Worm (Caenorhabditis elegans): ENCODE results near the gene spds-1.

spds-1 gene

DNA sequence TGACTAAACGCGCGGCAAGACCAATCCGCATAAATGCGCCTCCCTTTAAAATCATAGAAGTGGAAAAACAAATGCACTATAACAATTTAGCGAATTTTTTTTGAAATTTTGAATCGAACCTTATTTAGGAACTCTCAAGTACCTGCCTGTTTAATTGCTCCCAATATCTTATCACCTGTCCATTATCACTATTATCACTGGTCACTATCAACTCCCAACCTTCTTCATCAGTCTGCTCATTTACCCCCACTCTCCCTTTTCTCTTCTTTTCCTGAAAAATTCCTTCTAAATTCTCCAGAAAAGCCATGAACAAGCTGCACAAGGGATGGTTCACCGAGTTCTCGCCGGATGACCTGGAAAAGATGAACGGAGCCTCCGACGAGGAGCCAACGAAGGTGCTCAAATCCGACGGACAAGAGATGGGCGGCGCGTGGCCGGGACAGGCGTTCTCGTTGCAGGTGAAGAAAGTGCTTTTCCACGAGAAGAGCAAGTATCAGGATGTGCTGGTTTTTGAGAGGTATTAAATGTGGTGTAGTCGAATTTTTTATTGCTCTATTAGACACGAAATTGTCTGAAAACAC, at the start of gene spds-1:
spds-1 (plus strand) TSS at position 298 of the 581 bp plus-strand sequence.
- TF ChIP-seq unc-62 (GFP tag; optimal IDR thresholded peaks at IDR 0.05): no peak

DNA sequence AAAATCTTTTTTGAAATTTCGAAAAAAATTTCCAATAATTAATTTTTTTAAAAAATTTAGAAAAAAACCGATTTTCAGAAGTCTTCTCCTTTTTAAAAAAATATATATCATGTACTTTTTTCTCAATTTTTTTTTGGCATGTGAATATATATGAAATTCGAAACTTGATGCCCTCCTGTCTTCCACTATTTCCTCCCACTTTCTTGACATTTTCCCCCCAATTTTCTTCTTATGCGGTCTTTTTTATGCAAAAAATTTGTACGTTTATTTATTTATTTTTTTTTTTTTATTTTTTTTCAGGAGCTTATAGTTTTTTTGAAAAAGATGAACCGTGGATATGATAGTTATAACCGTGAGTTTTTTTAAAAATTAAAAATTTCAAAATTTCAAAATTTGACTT, 46.2 kb upstream of the spds-1 start, which contains the start of gene cnp-2:
cnp-2 (plus strand) TSS at position 301 of the 400 bp plus-strand sequence.
- no peak for TF ChIP-seq unc-62 (GFP tag; optimal IDR thresholded peaks at IDR 0.05)

DNA sequence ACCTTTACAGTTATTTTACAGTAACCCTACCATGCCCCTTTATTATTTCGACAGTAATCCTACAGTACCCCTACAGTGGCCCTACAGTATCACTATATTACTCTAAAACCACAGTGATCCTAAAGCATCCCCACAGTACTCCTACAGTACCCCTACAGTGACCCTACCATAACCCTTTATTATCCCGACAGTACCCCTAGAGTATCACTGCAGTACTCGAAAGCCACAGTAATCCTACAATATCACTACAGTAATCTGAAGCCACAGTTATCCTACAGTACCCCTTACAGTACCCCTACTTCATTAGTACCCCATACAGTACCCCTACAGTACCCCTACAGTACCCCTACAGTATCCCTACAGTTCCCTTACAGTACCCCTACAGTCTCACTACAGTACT, 42.2 kb upstream of the spds-1 start:
- no peak for TF ChIP-seq unc-62 (GFP tag; optimal IDR thresholded peaks at IDR 0.05)

DNA sequence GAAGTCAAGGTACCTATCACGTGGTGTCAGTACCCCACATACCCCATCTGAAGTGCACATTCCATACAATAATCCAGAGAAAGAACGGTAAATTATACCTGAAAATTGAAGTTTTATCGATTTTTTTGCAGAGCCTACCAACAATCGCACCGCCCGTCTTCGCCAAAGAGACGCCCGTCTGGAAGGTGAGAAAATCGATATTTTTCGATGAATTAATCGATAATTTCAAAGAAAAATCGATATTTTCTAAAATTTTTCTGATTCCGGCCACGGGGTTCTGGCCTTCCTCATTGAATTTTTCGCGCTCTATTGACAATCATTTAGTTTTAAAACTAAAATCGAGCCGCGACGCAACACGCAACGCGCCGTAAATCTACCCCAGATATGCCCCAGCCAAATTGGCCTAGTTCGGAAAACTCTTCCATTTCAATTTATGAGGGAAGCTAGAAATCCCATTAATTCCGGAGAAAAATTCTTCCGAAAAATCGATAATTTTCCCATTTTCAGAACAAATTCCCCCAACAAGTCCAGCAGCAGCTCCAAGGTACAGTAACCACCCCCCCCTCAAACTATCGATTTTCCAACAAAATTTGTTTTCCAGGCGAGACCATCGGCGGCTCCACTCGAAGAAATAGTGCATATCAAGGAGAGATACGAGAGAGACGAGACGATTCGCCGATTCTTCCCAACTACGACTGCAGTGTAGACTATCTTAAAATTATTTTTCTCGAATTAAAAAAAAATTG, 40.1 kb upstream of the spds-1 start:
- TF ChIP-seq unc-62 (GFP tag; optimal IDR thresholded peaks at IDR 0.05): no peak

DNA sequence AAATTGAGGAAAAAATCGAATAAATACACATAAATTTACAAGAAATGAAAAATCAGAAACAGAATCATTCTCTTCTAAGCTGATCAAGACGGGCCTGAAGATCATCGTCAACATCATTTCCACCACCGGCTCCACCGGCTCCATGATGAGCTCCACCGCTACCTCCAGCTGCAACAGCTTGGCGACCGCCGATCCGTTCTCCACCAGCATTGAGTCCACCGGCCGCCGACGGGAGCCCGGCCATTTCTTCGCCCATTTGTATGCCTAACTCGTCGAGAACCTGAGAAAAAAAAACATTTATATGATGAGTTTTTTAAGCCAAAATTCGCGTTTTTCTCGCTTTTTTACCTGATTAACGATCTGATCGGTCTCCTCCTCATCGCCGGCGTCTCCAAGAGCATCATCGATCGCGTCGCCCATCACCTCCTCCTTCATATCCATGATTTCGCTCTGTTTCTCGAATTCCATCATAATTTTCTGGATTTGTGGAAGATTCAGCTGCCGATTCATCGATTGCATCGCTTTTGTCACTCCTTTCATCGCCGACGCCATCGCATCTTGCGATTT, 39.4 kb upstream of the spds-1 start:
- TF ChIP-seq unc-62 (GFP tag; optimal IDR thresholded peaks at IDR 0.05): no peak

DNA sequence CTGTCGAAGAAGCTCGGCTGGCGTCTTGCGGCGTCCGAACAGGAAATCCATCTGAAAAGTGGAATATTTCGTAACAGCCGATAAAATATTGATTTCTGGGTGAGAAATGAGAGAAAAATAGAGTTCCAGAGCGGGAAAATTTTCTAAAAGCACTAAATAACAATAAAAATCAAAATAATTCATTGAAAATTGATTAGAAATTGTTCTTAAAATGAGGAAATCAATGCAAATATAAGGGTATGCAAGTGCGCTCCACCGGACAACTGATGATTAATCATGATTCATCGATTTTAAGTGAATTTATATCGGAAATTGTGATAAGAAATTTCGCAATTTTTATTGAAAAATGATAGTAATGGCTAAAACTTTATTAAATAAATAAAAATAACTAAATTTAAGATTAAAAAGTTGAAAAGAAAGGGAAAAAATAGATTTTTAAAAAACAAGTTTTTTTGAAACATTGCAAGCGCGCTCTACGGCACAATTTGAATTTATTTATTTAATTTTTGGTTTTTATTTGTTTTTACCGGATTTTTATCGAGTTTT, 38.5 kb upstream of the spds-1 start, which contains the start of the genes vps-2 and tiar-2:
vps-2 (minus strand) TSS at position 51 of the 546 bp plus-strand sequence.
tiar-2 (plus strand) TSS at position 520 of the 546 bp plus-strand sequence.
- TF ChIP-seq unc-62 (GFP tag; optimal IDR thresholded peaks at IDR 0.05): no peak

DNA sequence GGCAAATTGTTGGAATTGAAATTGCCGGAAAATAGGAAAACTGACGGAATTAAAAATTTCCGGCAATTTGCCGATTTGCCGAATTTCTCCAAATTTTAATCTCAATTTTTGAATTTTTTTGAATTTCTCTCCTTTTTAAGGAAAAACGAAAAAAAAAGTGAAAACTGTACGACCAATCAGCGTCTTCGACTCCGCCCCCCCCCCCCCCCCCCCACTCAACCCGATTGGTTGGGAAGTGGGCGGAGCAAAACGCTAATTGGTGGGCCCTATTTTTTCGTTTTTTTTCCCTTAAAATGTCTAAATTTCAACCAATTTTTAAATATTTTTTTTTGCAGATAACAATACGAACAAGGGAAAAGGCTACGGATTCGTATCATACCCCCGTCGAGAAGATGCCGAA, 36.8 kb upstream of the spds-1 start:
- TF ChIP-seq unc-62 (GFP tag; optimal IDR thresholded peaks at IDR 0.05): no peak

DNA sequence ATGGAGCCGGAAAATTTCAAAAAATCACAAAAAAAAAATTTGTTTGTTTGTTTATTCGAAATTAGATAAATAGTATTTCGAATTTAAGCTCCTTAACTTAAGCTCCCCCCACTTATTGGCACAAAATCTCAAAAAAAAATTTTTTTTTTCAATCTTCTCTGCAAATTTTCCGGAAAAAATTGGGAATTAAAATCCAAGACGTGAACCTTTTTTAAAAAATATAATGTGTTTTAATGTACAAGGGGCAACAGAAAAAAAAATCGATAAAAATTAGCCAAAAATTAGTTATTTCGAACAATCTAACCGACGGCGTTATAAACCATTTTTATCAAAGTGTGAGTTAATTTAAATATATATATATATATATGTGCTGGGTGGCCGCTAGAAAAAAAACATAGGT, 32.3 kb upstream of the spds-1 start, which contains the start of gene Y46G5A.14:
Y46G5A.14 (plus strand) TSS at position 301 of the 400 bp plus-strand sequence.
- no peak for TF ChIP-seq unc-62 (GFP tag; optimal IDR thresholded peaks at IDR 0.05)

DNA sequence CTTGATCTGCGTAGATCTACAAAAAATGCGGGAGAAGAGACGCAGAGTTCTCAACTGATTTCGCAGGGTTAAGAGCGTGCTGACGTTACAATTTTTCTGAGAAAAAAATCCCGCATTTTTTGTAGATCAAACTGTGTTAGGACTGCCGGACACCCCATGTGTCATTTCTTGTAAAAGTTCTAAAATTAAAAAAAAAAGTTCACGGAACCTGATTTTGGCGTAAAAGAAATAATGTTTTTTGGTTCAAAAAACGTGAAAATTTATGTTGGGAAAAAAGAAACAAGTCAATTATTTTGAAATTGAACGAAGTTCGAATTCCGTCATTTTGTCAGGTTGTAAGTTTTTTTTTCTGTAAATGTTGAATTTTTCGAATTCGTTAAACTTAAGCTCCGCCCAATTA, 30.3 kb upstream of the spds-1 start, which contains the start of gene Y46G5A.34:
Y46G5A.34 (plus strand) TSS at position 301 of the 400 bp plus-strand sequence.
- no peak for TF ChIP-seq unc-62 (GFP tag; optimal IDR thresholded peaks at IDR 0.05)

DNA sequence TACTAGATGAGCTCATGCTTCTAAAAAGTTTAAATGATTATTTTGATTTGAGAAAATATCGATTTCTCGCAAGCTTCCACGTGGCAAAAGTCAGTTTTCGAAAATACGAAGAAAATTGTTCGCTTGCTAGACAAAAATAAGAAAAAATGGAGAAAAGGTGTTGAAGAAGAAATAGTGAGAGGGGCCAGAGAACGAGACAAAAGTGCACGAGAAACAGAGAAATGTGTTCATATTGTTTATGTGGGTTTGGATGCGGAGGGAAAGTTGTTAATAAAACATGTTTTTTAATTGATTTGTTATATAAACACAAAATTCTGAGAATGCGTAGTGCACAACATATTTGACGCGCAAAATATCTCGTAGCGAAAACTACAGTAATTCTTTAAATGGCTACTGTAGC, 21.3 kb upstream of the spds-1 start, which contains the start of gene Y46G5A.15:
Y46G5A.15 (minus strand) TSS at position 26 of the 400 bp plus-strand sequence.
- TF ChIP-seq unc-62 (GFP tag; optimal IDR thresholded peaks at IDR 0.05): no peak

DNA sequence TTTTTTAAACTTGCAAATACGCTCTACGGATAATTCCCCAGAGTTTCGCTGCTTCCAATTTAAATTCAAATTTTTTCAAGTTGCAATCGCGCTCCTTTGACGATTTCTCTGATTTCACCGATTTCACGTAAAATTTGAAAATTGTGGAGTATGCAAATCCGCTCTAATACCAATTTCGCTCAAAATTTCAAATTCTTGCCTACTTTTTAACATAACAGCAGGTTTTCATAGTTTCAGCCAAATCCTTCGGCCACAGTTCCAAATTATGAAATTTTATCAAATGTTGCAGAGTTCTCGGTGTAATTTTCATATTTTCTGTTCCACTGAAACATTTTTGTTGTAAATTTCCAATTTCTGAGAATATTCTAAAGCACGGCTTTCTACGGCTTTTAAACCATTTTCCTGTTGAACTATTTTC, 18.9 kb upstream of the spds-1 start, which contains the start of gene alkb-7:
alkb-7 (minus strand) TSS at position 323 of the 418 bp plus-strand sequence.
- TF ChIP-seq unc-62 (GFP tag; optimal IDR thresholded peaks at IDR 0.05): no peak

DNA sequence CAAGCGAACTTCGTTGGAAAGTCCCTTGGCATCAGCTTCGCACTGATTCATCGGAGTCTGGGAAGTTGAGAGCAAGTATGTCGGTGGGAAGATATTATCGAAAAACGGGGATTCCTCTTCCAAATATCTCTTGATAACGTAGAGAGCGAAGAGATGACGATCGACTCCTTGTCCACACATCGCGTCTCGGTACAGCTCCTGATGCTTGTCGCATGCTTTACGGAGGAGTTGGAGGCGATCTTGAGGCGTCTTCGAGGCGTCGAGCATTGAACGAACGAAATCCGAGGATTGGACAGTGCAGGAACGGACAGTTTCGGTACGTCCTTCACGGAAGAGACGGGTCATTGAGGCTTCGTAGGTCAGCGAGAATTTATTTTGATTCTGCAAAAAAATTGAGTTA, 17.2 kb upstream of the spds-1 start:
- TF ChIP-seq unc-62 (GFP tag; optimal IDR thresholded peaks at IDR 0.05): no peak

DNA sequence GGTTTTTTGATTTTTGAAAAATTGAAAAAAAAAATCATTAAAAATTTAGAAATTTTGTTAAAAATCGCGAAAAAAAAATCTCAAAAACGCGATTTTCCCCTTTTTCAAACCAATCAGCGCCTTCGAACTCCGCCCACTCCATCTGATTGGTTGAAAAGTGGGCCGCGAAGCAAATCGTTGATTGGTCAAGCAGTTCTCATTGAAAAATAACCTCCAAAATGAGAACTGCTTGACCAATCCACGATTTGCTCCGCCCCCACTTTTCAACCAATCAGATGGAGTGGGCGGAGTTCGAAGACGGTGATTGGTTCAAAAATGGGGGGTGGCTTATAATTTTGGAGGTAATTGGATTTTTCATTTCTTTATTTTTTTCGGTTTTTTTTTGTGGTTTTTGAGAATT, 16.3 kb upstream of the spds-1 start:
- no peak for TF ChIP-seq unc-62 (GFP tag; optimal IDR thresholded peaks at IDR 0.05)

DNA sequence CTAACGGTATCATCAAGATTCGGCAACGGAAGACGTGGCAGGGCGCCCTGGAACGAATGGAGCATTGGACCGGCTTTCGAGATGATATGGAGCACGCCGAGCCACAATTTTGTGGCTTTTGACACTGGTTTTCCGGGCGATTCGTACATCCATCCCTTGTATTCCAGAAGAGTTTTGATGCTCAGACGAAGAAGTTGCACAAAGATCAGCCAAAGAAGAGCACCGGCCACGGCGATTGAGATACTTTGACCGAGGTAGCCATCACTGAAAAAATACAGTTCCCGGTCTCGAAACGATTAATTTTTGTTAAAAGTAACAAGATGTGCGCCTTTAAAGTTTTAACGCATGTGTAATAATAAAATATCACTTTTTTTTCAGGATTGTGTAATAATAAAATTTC, 11.5 kb upstream of the spds-1 start:
- TF ChIP-seq unc-62 (GFP tag; optimal IDR thresholded peaks at IDR 0.05): no peak

DNA sequence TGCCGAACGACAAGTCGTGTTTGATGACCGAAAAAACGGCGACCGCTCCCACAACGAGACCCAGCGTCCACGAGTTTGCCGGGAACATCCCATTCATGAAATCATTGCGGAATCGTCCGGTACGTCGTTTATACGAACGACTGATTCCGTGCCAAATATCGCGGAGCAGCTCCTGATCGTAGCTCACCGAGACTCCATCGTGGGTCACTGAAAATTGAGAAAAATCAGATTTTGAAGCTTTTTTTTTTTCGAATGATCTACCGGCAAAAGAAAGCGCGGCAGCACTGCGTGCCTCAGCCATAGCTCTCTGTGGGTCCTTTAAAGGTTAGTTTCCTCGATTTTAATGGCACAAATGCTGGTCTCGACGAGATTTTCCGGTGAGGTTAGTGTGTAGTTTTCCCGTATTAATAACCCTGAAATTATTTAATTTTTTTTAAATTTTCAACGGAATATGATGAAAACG, 10.6 kb upstream of the spds-1 start, which contains the start of gene cpt-1:
cpt-1 (minus strand) TSS at position 413 of the 463 bp plus-strand sequence.
- TF ChIP-seq unc-62 (GFP tag; optimal IDR thresholded peaks at IDR 0.05): no peak
